Worm (Caenorhabditis elegans) whole organism, late embryonic: Measurements from ENCODE around the gene ins-35.

Source experiments
- C08G9.2 ChIP-seq: sonication (generic microtip); optimal IDR thresholded peaks from 2 replicates; lab custom pipeline; 2016; ENCODE audit warnings: mild to moderate bottlenecking, missing genetic modification characterization, moderate library complexity, missing compliant biosample characterization
- C38D4.7 ChIP-seq: fragments of 200-800 bp; sonication (Bioruptor generic); optimal IDR thresholded peaks from 2 replicates; lab custom pipeline; 2018; ENCODE audit warnings: mild to moderate bottlenecking, missing genetic modification characterization, moderate library complexity, missing compliant biosample characterization
- K02D7.2 ChIP-seq: sonication (generic microtip); optimal IDR thresholded peaks from 2 replicates; lab custom pipeline; 2017; ENCODE audit warnings: mild to moderate bottlenecking, missing genetic modification characterization, missing compliant biosample characterization
- K09A11.1 ChIP-seq: sonication (generic microtip); optimal IDR thresholded peaks from 2 replicates; lab custom pipeline; 2017; ENCODE audit warnings: antibody characterized with exemption, mild to moderate bottlenecking, missing genetic modification characterization, missing compliant biosample characterization; ENCODE audit not compliant: insufficient read depth
- T23F11.4 ChIP-seq: fragments of 200-800 bp; sonication (Bioruptor generic); optimal IDR thresholded peaks from 2 replicates; lab custom pipeline; 2018; ENCODE audit warnings: mild to moderate bottlenecking, missing genetic modification characterization, missing compliant biosample characterization
- Y22D7AL.16 ChIP-seq: sonication (generic microtip); optimal IDR thresholded peaks from 2 replicates; lab custom pipeline; 2016; ENCODE audit warnings: missing genetic modification characterization, missing compliant biosample characterization
- ahr-1 ChIP-seq: sonication (generic microtip); optimal IDR thresholded peaks from 2 replicates; lab custom pipeline; 2016; ENCODE audit warnings: missing genetic modification characterization, missing compliant biosample characterization
- ama-1 ChIP-seq: fragments of 150-350 bp; optimal IDR thresholded peaks from 2 replicates; lab custom pipeline; 2014
- ceh-14 ChIP-seq: sonication (generic microtip); optimal IDR thresholded peaks from 2 replicates; lab custom pipeline; 2016; ENCODE audit warnings: missing genotype, missing genetic modification characterization, missing compliant biosample characterization
- ceh-18 ChIP-seq: sonication (generic microtip); optimal IDR thresholded peaks from 2 replicates; lab custom pipeline; 2016; ENCODE audit warnings: missing genetic modification characterization, missing compliant biosample characterization
- ceh-19 ChIP-seq: fragments of 200-800 bp; sonication (Bioruptor generic); optimal IDR thresholded peaks from 2 replicates; lab custom pipeline; 2018; ENCODE audit warnings: mild to moderate bottlenecking, missing genetic modification characterization, missing compliant biosample characterization
- ceh-2 ChIP-seq: sonication (generic microtip); optimal IDR thresholded peaks from 2 replicates; lab custom pipeline; 2016; ENCODE audit warnings: missing genotype, missing genetic modification characterization, missing compliant biosample characterization
- ceh-22 ChIP-seq: sonication (generic microtip); optimal IDR thresholded peaks from 2 replicates; lab custom pipeline; 2017; ENCODE audit warnings: missing biosample characterization, missing genetic modification characterization
- ceh-24 ChIP-seq: sonication (generic microtip); optimal IDR thresholded peaks from 2 replicates; lab custom pipeline; 2016; ENCODE audit warnings: mild to moderate bottlenecking, missing genetic modification characterization, missing compliant biosample characterization
- ceh-30 ChIP-seq: fragments of 150-350 bp; optimal IDR thresholded peaks from 2 replicates; lab custom pipeline; 2014; ENCODE audit warnings: missing biosample characterization, missing genetic modification characterization
- ceh-31 ChIP-seq: sonication (generic microtip); optimal IDR thresholded peaks from 2 replicates; lab custom pipeline; 2016; ENCODE audit warnings: missing genetic modification characterization, missing compliant biosample characterization
- ceh-45 ChIP-seq: fragments of 200-800 bp; sonication (Bioruptor generic); IDR thresholded peaks from 2 replicates; pipeline ENCODE4 v1.3.6; 2022; ENCODE audit warnings: missing genetic modification reagents, missing genetic modification characterization, missing compliant biosample characterization
- ceh-48 ChIP-seq: sonication (generic microtip); optimal IDR thresholded peaks from 2 replicates; lab custom pipeline; 2016; ENCODE audit warnings: missing genetic modification characterization, inconsistent platforms, missing compliant biosample characterization
- ceh-6 ChIP-seq: fragments of 200-800 bp; sonication (Bioruptor generic); optimal IDR thresholded peaks from 2 replicates; lab custom pipeline; 2018; ENCODE audit warnings: mild to moderate bottlenecking, missing genetic modification characterization, missing compliant biosample characterization
- ceh-9 ChIP-seq: sonication (generic microtip); optimal IDR thresholded peaks from 2 replicates; lab custom pipeline; 2016; ENCODE audit warnings: mild to moderate bottlenecking, missing genetic modification characterization, inconsistent platforms, missing compliant biosample characterization
- che-1 ChIP-seq: sonication (generic microtip); optimal IDR thresholded peaks from 2 replicates; lab custom pipeline; 2016; ENCODE audit warnings: mild to moderate bottlenecking, missing genetic modification characterization, missing compliant biosample characterization
- dmd-4 ChIP-seq: sonication (generic microtip); optimal IDR thresholded peaks from 2 replicates; lab custom pipeline; 2016; ENCODE audit warnings: borderline replicate concordance, missing genetic modification characterization, missing compliant biosample characterization
- elt-4 ChIP-seq: sonication (generic microtip); optimal IDR thresholded peaks from 2 replicates; lab custom pipeline; 2016; ENCODE audit warnings: missing genetic modification characterization, missing compliant biosample characterization
- fkh-10 ChIP-seq: fragments of 150-350 bp; optimal IDR thresholded peaks from 2 replicates; lab custom pipeline; 2014; ENCODE audit warnings: missing biosample characterization, missing genetic modification reagents, missing genetic modification characterization
- hlh-15 ChIP-seq: sonication (generic microtip); optimal IDR thresholded peaks from 2 replicates; lab custom pipeline; 2016; ENCODE audit warnings: missing genetic modification characterization, missing compliant biosample characterization
- hlh-30 ChIP-seq: sonication (generic microtip); optimal IDR thresholded peaks from 2 replicates; lab custom pipeline; 2017; ENCODE audit warnings: antibody characterized with exemption, missing genetic modification characterization, missing compliant biosample characterization; ENCODE audit not compliant: insufficient read depth
- lim-6 ChIP-seq: sonication (generic microtip); optimal IDR thresholded peaks from 2 replicates; lab custom pipeline; 2016; ENCODE audit warnings: missing genetic modification characterization, missing compliant biosample characterization
- madf-2 ChIP-seq: sonication (generic microtip); optimal IDR thresholded peaks from 2 replicates; lab custom pipeline; 2017; ENCODE audit warnings: missing genetic modification characterization, missing compliant biosample characterization
- mec-3 ChIP-seq: sonication (generic microtip); optimal IDR thresholded peaks from 2 replicates; lab custom pipeline; 2016; ENCODE audit warnings: borderline replicate concordance, missing genetic modification characterization, missing compliant biosample characterization
- nhr-232 ChIP-seq: sonication (generic microtip); optimal IDR thresholded peaks from 2 replicates; lab custom pipeline; 2016; ENCODE audit warnings: missing genetic modification characterization, missing compliant biosample characterization
- npax-4 ChIP-seq: sonication (generic microtip); optimal IDR thresholded peaks from 2 replicates; lab custom pipeline; 2016; ENCODE audit warnings: missing genetic modification characterization, missing compliant biosample characterization
- odd-2 ChIP-seq: sonication (generic microtip); optimal IDR thresholded peaks from 2 replicates; lab custom pipeline; 2017; ENCODE audit warnings: antibody characterized with exemption, mild to moderate bottlenecking, missing genetic modification characterization, missing compliant biosample characterization
- pag-3 ChIP-seq: sonication (generic microtip); optimal IDR thresholded peaks from 2 replicates; lab custom pipeline; 2016; ENCODE audit warnings: missing compliant biosample characterization, missing genetic modification characterization, borderline replicate concordance
- pha-2 ChIP-seq: sonication (generic microtip); optimal IDR thresholded peaks from 2 replicates; lab custom pipeline; 2017; ENCODE audit warnings: mild to moderate bottlenecking, missing genetic modification characterization, missing compliant biosample characterization
- pha-4 ChIP-seq: fragments of 150-350 bp; optimal IDR thresholded peaks from 2 replicates; lab custom pipeline; 2018; ENCODE audit warnings: missing biosample characterization, missing genetic modification reagents, missing genetic modification characterization
- pqm-1 ChIP-seq: sonication (generic microtip); optimal IDR thresholded peaks from 2 replicates; lab custom pipeline; 2016; ENCODE audit warnings: missing genetic modification characterization, missing compliant biosample characterization
- pros-1 ChIP-seq: fragments of 150-350 bp; optimal IDR thresholded peaks from 2 replicates; lab custom pipeline; 2014; ENCODE audit warnings: missing biosample characterization, missing genetic modification reagents, missing genetic modification characterization
- rnt-1 ChIP-seq: sonication (generic microtip); optimal IDR thresholded peaks from 2 replicates; lab custom pipeline; 2016; ENCODE audit warnings: missing genetic modification characterization, missing compliant biosample characterization
- sdc-2 ChIP-seq: sonication (generic microtip); optimal IDR thresholded peaks from 2 replicates; lab custom pipeline; 2016; ENCODE audit warnings: missing genotype, missing genetic modification characterization, missing compliant biosample characterization
- sox-4 ChIP-seq: sonication (generic microtip); optimal IDR thresholded peaks from 2 replicates; lab custom pipeline; 2017; ENCODE audit warnings: mild to moderate bottlenecking, missing genetic modification characterization, inconsistent platforms, missing compliant biosample characterization
- syd-9 ChIP-seq: sonication (generic microtip); optimal IDR thresholded peaks from 2 replicates; lab custom pipeline; 2016; ENCODE audit warnings: mild to moderate bottlenecking, missing genetic modification characterization, moderate library complexity, missing compliant biosample characterization
- tbx-7 ChIP-seq: sonication (generic microtip); optimal IDR thresholded peaks from 2 replicates; lab custom pipeline; 2016; ENCODE audit warnings: missing genotype, missing genetic modification characterization, missing compliant biosample characterization
- ttx-3 ChIP-seq: sonication (generic microtip); optimal IDR thresholded peaks from 2 replicates; lab custom pipeline; 2016; ENCODE audit warnings: missing genetic modification reagents, missing genetic modification characterization, missing compliant biosample characterization
- unc-42 ChIP-seq: sonication (generic microtip); optimal IDR thresholded peaks from 2 replicates; lab custom pipeline; 2016; ENCODE audit warnings: missing genotype, missing genetic modification characterization, missing compliant biosample characterization

Gene ins-35

ce11 chrV:20347625-20348024 is 27.7 kb upstream of the ins-35 start:
- TF ChIP-seq rnt-1 (tag; lab: Kevin White, UChicago) (no peak), ahr-1 (tag; lab: Kevin White, UChicago) (no peak), sdc-2 (tag; lab: Kevin White, UChicago) (no peak), ceh-19 (GFP tag; lab: Kevin White, UChicago) (no peak), pha-4 (tag; lab: Kevin White, UChicago) (no peak), che-1 (tag; lab: Kevin White, UChicago) (no peak), ceh-2 (tag; lab: Kevin White, UChicago) (no peak), elt-4 (tag; lab: Kevin White, UChicago) (no peak), ama-1 (lab: Kevin White, UChicago) (no peak), mec-3 (no peak), K09A11.1 (no peak), pqm-1 (no peak), pros-1 (tag; lab: Kevin White, UChicago) (no peak), C38D4.7 (no peak)

- TF ChIP-seq ceh-48 (no peak), ama-1 (lab: Kevin White, UChicago) (no peak), T23F11.4 (GFP tag; lab: Kevin White, UChicago) (no peak), ceh-45 (GFP tag; lab: Robert Waterston, UW) (no peak), lim-6 (tag; lab: Kevin White, UChicago) (no peak), ceh-6 (no peak), hlh-15 (tag; lab: Kevin White, UChicago) (no peak), dmd-4 (no peak), ceh-30 (tag; lab: Kevin White, UChicago) (no peak), pqm-1 (no peak), ttx-3 (tag; lab: Kevin White, UChicago) (no peak), nhr-232 (no peak), ceh-9 (no peak)
- TF ChIP-seq, all 69 proteins: peak for 0
Measured at ce11 chrV:20350382-20350781, 25.0 kb upstream of the ins-35 start.

ce11 chrV:20351195-20351594 is 24.1 kb upstream of the ins-35 start, which contains the start of gene K02E2.1:
Gene K02E2.1, plus strand, starts transcription at chrV:20351495.
- TF ChIP-seq K09A11.1: no peak
- no peak for TF ChIP-seq ceh-45 (GFP tag; lab: Robert Waterston, UW)
- no peak for TF ChIP-seq madf-2 (tag; lab: Kevin White, UChicago)
- no peak for TF ChIP-seq ceh-6
- no peak for TF ChIP-seq syd-9
- no peak for TF ChIP-seq tbx-7 (tag; lab: Kevin White, UChicago)
- TF ChIP-seq T23F11.4 (GFP tag; lab: Kevin White, UChicago): no peak

ce11 chrV:20356472-20356871 is 18.9 kb upstream of the ins-35 start, which contains the start of gene grd-11:
Gene grd-11, plus strand, starts transcription at chrV:20356772.
- TF ChIP-seq lim-6 (tag; lab: Kevin White, UChicago) (no peak), C08G9.2 (no peak), syd-9 (no peak), tbx-7 (tag; lab: Kevin White, UChicago) (no peak), ahr-1 (tag; lab: Kevin White, UChicago) (no peak), pag-3 (tag; lab: Kevin White, UChicago) (no peak), pqm-1 (no peak), ceh-2 (tag; lab: Kevin White, UChicago) (no peak), fkh-10 (GFP tag; lab: Kevin White, UChicago) (no peak), unc-42 (tag; lab: Kevin White, UChicago) (no peak), ceh-9 (no peak), odd-2 (tag; lab: Kevin White, UChicago) (no peak), ceh-31 (tag; lab: Kevin White, UChicago) (no peak)

ce11 chrV:20366839-20367238 is 8.5 kb upstream of the ins-35 start, which contains the start of gene K02E2.8:
Gene K02E2.8, minus strand, starts transcription at chrV:20366939.
- TF ChIP-seq sox-4 (tag; lab: Kevin White, UChicago) (no peak), ceh-19 (GFP tag; lab: Kevin White, UChicago) (no peak), hlh-30 (tag; lab: Kevin White, UChicago) (no peak), K02D7.2 (tag; lab: Kevin White, UChicago) (no peak), pha-2 (tag; lab: Kevin White, UChicago) (no peak), npax-4 (tag; lab: Kevin White, UChicago) (no peak), ceh-22 (tag; lab: Kevin White, UChicago) (no peak), ceh-9 (no peak), ceh-14 (tag; lab: Kevin White, UChicago) (no peak), ceh-6 (no peak), ceh-18 (tag; lab: Kevin White, UChicago) (no peak), Y22D7AL.16 (tag; lab: Kevin White, UChicago) (no peak), ceh-24 (tag; lab: Kevin White, UChicago) (no peak), pqm-1 (no peak), C38D4.7 (no peak)
- TF ChIP-seq, all 69 proteins: peak for 0
